Worm (Caenorhabditis elegans) whole organism, late embryonic: ENCODE measurements around the gene ckb-1.

Experiments
- C08G9.2 ChIP-seq: sonication (generic microtip); optimal IDR thresholded peaks from 2 replicates; lab custom pipeline; 2016; ENCODE audit warnings: mild to moderate bottlenecking, missing genetic modification characterization, moderate library complexity, missing compliant biosample characterization
- F13H6.1 ChIP-seq: sonication (generic microtip); optimal IDR thresholded peaks from 2 replicates; lab custom pipeline; 2016; ENCODE audit warnings: missing genetic modification characterization, missing compliant biosample characterization
- K02D7.2 ChIP-seq: sonication (generic microtip); optimal IDR thresholded peaks from 2 replicates; lab custom pipeline; 2017; ENCODE audit warnings: mild to moderate bottlenecking, missing genetic modification characterization, missing compliant biosample characterization
- T23F11.4 ChIP-seq: fragments of 200-800 bp; sonication (Bioruptor generic); optimal IDR thresholded peaks from 2 replicates; lab custom pipeline; 2018; ENCODE audit warnings: mild to moderate bottlenecking, missing genetic modification characterization, missing compliant biosample characterization
- Y22D7AL.16 ChIP-seq: sonication (generic microtip); optimal IDR thresholded peaks from 2 replicates; lab custom pipeline; 2016; ENCODE audit warnings: missing genetic modification characterization, missing compliant biosample characterization
- ama-1 ChIP-seq: fragments of 150-350 bp; optimal IDR thresholded peaks from 2 replicates; lab custom pipeline; 2014
- ceh-14 ChIP-seq: sonication (generic microtip); optimal IDR thresholded peaks from 2 replicates; lab custom pipeline; 2016; ENCODE audit warnings: missing genotype, missing genetic modification characterization, missing compliant biosample characterization
- ceh-18 ChIP-seq: sonication (generic microtip); optimal IDR thresholded peaks from 2 replicates; lab custom pipeline; 2016; ENCODE audit warnings: missing genetic modification characterization, missing compliant biosample characterization
- ceh-19 ChIP-seq: fragments of 200-800 bp; sonication (Bioruptor generic); optimal IDR thresholded peaks from 2 replicates; lab custom pipeline; 2018; ENCODE audit warnings: mild to moderate bottlenecking, missing genetic modification characterization, missing compliant biosample characterization
- ceh-24 ChIP-seq: sonication (generic microtip); optimal IDR thresholded peaks from 2 replicates; lab custom pipeline; 2016; ENCODE audit warnings: mild to moderate bottlenecking, missing genetic modification characterization, missing compliant biosample characterization
- ceh-31 ChIP-seq: sonication (generic microtip); optimal IDR thresholded peaks from 2 replicates; lab custom pipeline; 2016; ENCODE audit warnings: missing genetic modification characterization, missing compliant biosample characterization
- ceh-48 ChIP-seq: sonication (generic microtip); optimal IDR thresholded peaks from 2 replicates; lab custom pipeline; 2016; ENCODE audit warnings: missing genetic modification characterization, inconsistent platforms, missing compliant biosample characterization
- ceh-6 ChIP-seq: fragments of 200-800 bp; sonication (Bioruptor generic); optimal IDR thresholded peaks from 2 replicates; lab custom pipeline; 2018; ENCODE audit warnings: mild to moderate bottlenecking, missing genetic modification characterization, missing compliant biosample characterization
- che-1 ChIP-seq: sonication (generic microtip); optimal IDR thresholded peaks from 2 replicates; lab custom pipeline; 2016; ENCODE audit warnings: mild to moderate bottlenecking, missing genetic modification characterization, missing compliant biosample characterization
- elt-2 ChIP-seq: sonication (generic microtip); optimal IDR thresholded peaks from 2 replicates; lab custom pipeline; 2016; ENCODE audit warnings: missing genetic modification reagents, missing genetic modification characterization, missing compliant biosample characterization
- elt-4 ChIP-seq: sonication (generic microtip); optimal IDR thresholded peaks from 2 replicates; lab custom pipeline; 2016; ENCODE audit warnings: missing genetic modification characterization, missing compliant biosample characterization
- ets-4 ChIP-seq: sonication (generic microtip); optimal IDR thresholded peaks from 2 replicates; lab custom pipeline; 2016; ENCODE audit warnings: missing genetic modification characterization, missing compliant biosample characterization
- eyg-1 ChIP-seq: sonication (generic microtip); optimal IDR thresholded peaks from 2 replicates; lab custom pipeline; 2016; ENCODE audit warnings: missing genotype, missing genetic modification characterization, missing compliant biosample characterization
- fkh-10 ChIP-seq: fragments of 150-350 bp; optimal IDR thresholded peaks from 2 replicates; lab custom pipeline; 2014; ENCODE audit warnings: missing biosample characterization, missing genetic modification reagents, missing genetic modification characterization
- fkh-6 ChIP-seq: sonication (generic microtip); optimal IDR thresholded peaks from 2 replicates; lab custom pipeline; 2016; ENCODE audit warnings: missing genetic modification characterization, missing compliant biosample characterization
- gmeb-2 ChIP-seq: sonication (generic microtip); optimal IDR thresholded peaks from 2 replicates; lab custom pipeline; 2016; ENCODE audit warnings: missing genetic modification characterization, inconsistent platforms, missing compliant biosample characterization
- hlh-15 ChIP-seq: sonication (generic microtip); optimal IDR thresholded peaks from 2 replicates; lab custom pipeline; 2016; ENCODE audit warnings: missing genetic modification characterization, missing compliant biosample characterization
- hlh-30 ChIP-seq: sonication (generic microtip); optimal IDR thresholded peaks from 2 replicates; lab custom pipeline; 2017; ENCODE audit warnings: antibody characterized with exemption, missing genetic modification characterization, missing compliant biosample characterization; ENCODE audit not compliant: insufficient read depth
- lin-11 ChIP-seq: fragments of 200-800 bp; sonication (Bioruptor generic); optimal IDR thresholded peaks from 2 replicates; lab custom pipeline; 2018; ENCODE audit warnings: mild to moderate bottlenecking, missing genetic modification characterization, missing compliant biosample characterization
- madf-2 ChIP-seq: sonication (generic microtip); optimal IDR thresholded peaks from 2 replicates; lab custom pipeline; 2017; ENCODE audit warnings: missing genetic modification characterization, missing compliant biosample characterization
- mec-3 ChIP-seq: sonication (generic microtip); optimal IDR thresholded peaks from 2 replicates; lab custom pipeline; 2016; ENCODE audit warnings: borderline replicate concordance, missing genetic modification characterization, missing compliant biosample characterization
- nfya-1 ChIP-seq: sonication (generic microtip); optimal IDR thresholded peaks from 2 replicates; lab custom pipeline; 2017; ENCODE audit warnings: missing genetic modification characterization, mild to moderate bottlenecking, missing compliant biosample characterization, antibody characterized with exemption, moderate library complexity
- npax-4 ChIP-seq: sonication (generic microtip); optimal IDR thresholded peaks from 2 replicates; lab custom pipeline; 2016; ENCODE audit warnings: missing genetic modification characterization, missing compliant biosample characterization
- pag-3 ChIP-seq: sonication (generic microtip); optimal IDR thresholded peaks from 2 replicates; lab custom pipeline; 2016; ENCODE audit warnings: missing compliant biosample characterization, missing genetic modification characterization, borderline replicate concordance
- pat-9 ChIP-seq: fragments of 200-800 bp; sonication (Bioruptor generic); optimal IDR thresholded peaks from 2 replicates; lab custom pipeline; 2018; ENCODE audit warnings: mild to moderate bottlenecking, missing genetic modification characterization, moderate library complexity, missing compliant biosample characterization
- pax-1 ChIP-seq: fragments of 150-350 bp; optimal IDR thresholded peaks from 2 replicates; lab custom pipeline; 2014; ENCODE audit warnings: missing biosample characterization, missing genetic modification characterization
- pha-2 ChIP-seq: sonication (generic microtip); optimal IDR thresholded peaks from 2 replicates; lab custom pipeline; 2017; ENCODE audit warnings: mild to moderate bottlenecking, missing genetic modification characterization, missing compliant biosample characterization
- pqm-1 ChIP-seq: sonication (generic microtip); optimal IDR thresholded peaks from 2 replicates; lab custom pipeline; 2016; ENCODE audit warnings: missing genetic modification characterization, missing compliant biosample characterization
- pros-1 ChIP-seq: fragments of 150-350 bp; optimal IDR thresholded peaks from 2 replicates; lab custom pipeline; 2014; ENCODE audit warnings: missing biosample characterization, missing genetic modification reagents, missing genetic modification characterization
- rnt-1 ChIP-seq: sonication (generic microtip); optimal IDR thresholded peaks from 2 replicates; lab custom pipeline; 2016; ENCODE audit warnings: missing genetic modification characterization, missing compliant biosample characterization
- sdc-2 ChIP-seq: sonication (generic microtip); optimal IDR thresholded peaks from 2 replicates; lab custom pipeline; 2016; ENCODE audit warnings: missing genotype, missing genetic modification characterization, missing compliant biosample characterization
- sox-4 ChIP-seq: sonication (generic microtip); optimal IDR thresholded peaks from 2 replicates; lab custom pipeline; 2017; ENCODE audit warnings: mild to moderate bottlenecking, missing genetic modification characterization, inconsistent platforms, missing compliant biosample characterization
- tbx-2 ChIP-seq: sonication (generic microtip); optimal IDR thresholded peaks from 2 replicates; lab custom pipeline; 2016; ENCODE audit warnings: missing genetic modification characterization, missing compliant biosample characterization
- ttx-3 ChIP-seq: sonication (generic microtip); optimal IDR thresholded peaks from 2 replicates; lab custom pipeline; 2016; ENCODE audit warnings: missing genetic modification reagents, missing genetic modification characterization, missing compliant biosample characterization
- unc-42 ChIP-seq: sonication (generic microtip); optimal IDR thresholded peaks from 2 replicates; lab custom pipeline; 2016; ENCODE audit warnings: missing genotype, missing genetic modification characterization, missing compliant biosample characterization
- unc-86 ChIP-seq: sonication (generic microtip); optimal IDR thresholded peaks from 2 replicates; lab custom pipeline; 2016; ENCODE audit warnings: missing genetic modification characterization, missing compliant biosample characterization

The ckb-1 gene

DNA sequence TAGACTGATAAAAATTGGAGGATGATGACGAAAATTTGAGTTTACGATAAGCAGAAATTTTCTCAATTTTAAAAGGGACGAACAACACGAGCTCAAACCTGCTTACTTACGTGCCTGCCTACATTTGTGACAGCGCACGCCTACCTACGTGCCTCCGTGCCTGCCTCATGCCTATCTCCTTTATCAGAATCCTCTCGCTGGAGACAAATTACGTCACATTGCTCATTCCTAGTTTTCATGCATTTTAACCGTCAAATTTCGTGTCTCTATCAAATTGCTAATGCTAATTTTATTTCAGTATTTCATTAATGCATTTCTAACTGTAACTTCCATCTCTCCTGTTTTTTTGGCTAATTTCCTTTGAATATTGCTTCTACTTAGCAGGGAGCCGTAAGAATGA is 16.3 kb downstream of the ckb-1 start, which contains the start of gene pals-27:
Gene pals-27, plus strand, starts transcription at position 301 of the 400 bp plus-strand sequence.
- TF ChIP-seq elt-4 (tag; lab: Kevin White, UChicago) (no peak), pros-1 (tag; lab: Kevin White, UChicago) (no peak), npax-4 (tag; lab: Kevin White, UChicago) (no peak), ttx-3 (tag; lab: Kevin White, UChicago) (no peak), pat-9 (tag; lab: Kevin White, UChicago) (no peak), Y22D7AL.16 (tag; lab: Kevin White, UChicago) (no peak), ceh-18 (tag; lab: Kevin White, UChicago) (no peak), che-1 (tag; lab: Kevin White, UChicago) (no peak), sdc-2 (no peak), lin-11 (no peak), mec-3 (tag; lab: Kevin White, UChicago) (no peak), C08G9.2 (tag; lab: Kevin White, UChicago) (no peak), F13H6.1 (tag; lab: Kevin White, UChicago) (no peak), fkh-6 (tag; lab: Kevin White, UChicago) (no peak), T23F11.4 (GFP tag; lab: Kevin White, UChicago) (no peak), K02D7.2 (no peak), rnt-1 (tag; lab: Kevin White, UChicago) (no peak)
- TF ChIP-seq, all 69 proteins: peak for 0

DNA sequence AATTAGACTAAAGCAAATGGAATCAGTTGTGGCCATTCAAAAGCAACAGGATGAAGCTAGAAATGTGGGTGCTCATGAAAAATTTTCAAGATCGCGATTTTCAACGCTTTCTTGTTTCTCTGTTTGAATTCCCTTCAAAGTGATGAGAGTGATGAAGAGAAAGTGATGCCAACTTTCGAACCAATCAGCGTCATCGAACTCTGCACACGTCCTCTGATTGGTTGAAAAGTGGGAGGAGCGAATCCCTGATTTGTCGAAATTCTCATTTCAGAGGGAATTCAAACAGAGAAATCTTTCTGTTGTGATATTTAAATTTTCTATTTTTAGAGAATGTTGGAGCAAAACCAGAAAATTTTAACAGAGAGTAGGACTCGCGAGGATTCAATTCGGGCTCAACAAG is 17.0 kb downstream of the ckb-1 start:
- TF ChIP-seq sox-4 (tag; lab: Kevin White, UChicago) (no peak), nfya-1 (tag; lab: Kevin White, UChicago) (peak; percentile 76), pax-1 (tag; lab: Kevin White, UChicago) (no peak)
- TF ChIP-seq, all 69 proteins: peak for 1

DNA sequence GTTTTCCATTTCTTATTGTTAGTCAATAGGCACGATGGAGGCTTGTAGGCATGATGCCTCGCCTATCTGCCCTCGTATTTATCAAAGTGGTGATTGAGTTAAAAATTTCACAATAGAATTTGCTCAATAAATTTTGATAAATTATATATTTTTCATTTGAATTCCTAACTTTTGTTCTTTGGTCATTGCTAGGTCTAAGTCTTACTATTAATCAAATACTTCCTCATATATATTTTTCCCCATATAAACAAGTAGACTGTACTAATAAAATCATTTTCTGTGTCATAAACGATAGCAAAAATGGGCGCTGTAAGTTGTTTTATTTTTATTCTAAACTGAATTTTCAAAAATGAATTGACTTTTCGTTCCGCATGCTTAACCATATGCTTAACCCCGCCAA is 19.4 kb downstream of the ckb-1 start, which contains the start of gene pals-28:
Gene pals-28, plus strand, starts transcription at position 301 of the 400 bp plus-strand sequence.
- TF ChIP-seq elt-2 (tag; lab: Kevin White, UChicago) (no peak), C08G9.2 (tag; lab: Kevin White, UChicago) (no peak), ceh-19 (no peak), gmeb-2 (tag; lab: Kevin White, UChicago) (no peak)

DNA sequence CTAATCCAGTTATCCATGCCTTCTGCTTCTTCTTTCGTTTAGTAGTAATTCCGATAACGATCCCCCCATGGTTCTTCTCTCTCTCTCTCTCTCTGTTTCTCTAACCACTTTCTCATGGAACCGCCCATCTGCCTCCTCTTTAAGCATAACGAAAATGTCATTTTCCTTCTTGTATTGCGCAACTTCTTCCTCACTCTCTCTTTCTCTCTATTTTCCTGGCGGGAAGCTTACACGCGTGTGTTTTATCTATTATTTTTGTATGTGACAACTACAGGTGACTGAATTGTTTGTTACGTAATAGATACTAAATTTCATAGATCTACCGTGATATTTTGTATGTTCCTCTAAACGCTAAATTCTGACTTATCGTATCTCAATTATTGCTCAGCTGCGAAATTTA is 25.3 kb downstream of the ckb-1 start:
- TF ChIP-seq pag-3 (tag; lab: Kevin White, UChicago) (no peak), F13H6.1 (tag; lab: Kevin White, UChicago) (no peak), fkh-10 (GFP tag; lab: Kevin White, UChicago) (no peak), elt-4 (tag; lab: Kevin White, UChicago) (no peak), madf-2 (tag; lab: Kevin White, UChicago) (no peak), pat-9 (tag; lab: Kevin White, UChicago) (no peak), unc-86 (tag; lab: Kevin White, UChicago) (no peak), pqm-1 (no peak), gmeb-2 (tag; lab: Kevin White, UChicago) (no peak), ceh-6 (no peak), npax-4 (tag; lab: Kevin White, UChicago) (no peak), ama-1 (lab: Kevin White, UChicago) (no peak), ceh-14 (tag; lab: Kevin White, UChicago) (no peak), ets-4 (no peak), hlh-30 (tag; lab: Kevin White, UChicago) (no peak), ceh-48 (no peak), pha-2 (tag; lab: Kevin White, UChicago) (no peak), Y22D7AL.16 (tag; lab: Kevin White, UChicago) (no peak)

DNA sequence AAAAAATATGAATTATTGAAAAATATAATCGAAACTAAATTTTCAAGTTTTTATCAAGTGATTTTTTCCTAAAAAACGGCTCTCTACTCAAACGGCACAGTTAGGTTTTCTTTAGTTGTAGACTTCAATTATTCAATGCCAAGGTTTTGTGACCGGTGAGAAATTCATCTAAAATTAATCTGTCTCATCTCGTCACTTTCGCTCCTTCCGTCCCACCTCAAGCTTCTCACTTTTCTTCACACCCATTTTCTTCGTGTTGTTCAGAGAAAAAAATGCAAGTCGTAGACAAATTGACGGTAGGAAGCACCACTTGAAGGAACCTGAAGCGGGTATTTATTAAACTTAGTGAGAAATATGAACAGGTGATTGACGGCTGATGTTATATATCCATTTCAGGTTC is 26.2 kb downstream of the ckb-1 start:
- TF ChIP-seq ceh-6 (no peak), tbx-2 (tag; lab: Kevin White, UChicago) (no peak), unc-42 (tag; lab: Kevin White, UChicago) (no peak), eyg-1 (no peak), hlh-15 (tag; lab: Kevin White, UChicago) (no peak), elt-4 (tag; lab: Kevin White, UChicago) (no peak), ceh-31 (tag; lab: Kevin White, UChicago) (no peak), fkh-6 (tag; lab: Kevin White, UChicago) (no peak), ceh-24 (no peak)
- TF ChIP-seq, all 69 proteins: peak for 0
